Fruit fly (Drosophila melanogaster): ENCODE measurements around the gene CG2162.

Gene CG2162

dm6 chr3L:3058970-3059883 is 24.2 kb downstream of the CG2162 start:
- peak in 1 of 2 experiments; percentile 57 for TF ChIP-seq EcR (GFP tag; optimal IDR thresholded peaks at IDR 0.05)
- TF ChIP-seq psq (optimal IDR thresholded peaks at IDR 0.05), result no peak

- TF ChIP-seq EcR (GFP tag; optimal IDR thresholded peaks at IDR 0.05), result no peak
- peak; percentile 7 for TF ChIP-seq CG8478 (optimal IDR thresholded peaks at IDR 0.05)
Observed at dm6 chr3L:3060054-3060979, 25.3 kb downstream of the CG2162 start.

- TF ChIP-seq Dll (optimal IDR thresholded peaks at IDR 0.05) (no peak), CG8478 (optimal IDR thresholded peaks at IDR 0.05) (peak; percentile 36)
Observed at dm6 chr3L:3069774-3070173, 34.8 kb downstream of the CG2162 start.

dm6 chr3L:3070274-3071204 is 35.5 kb downstream of the CG2162 start, which contains the start of the genes CG32486 and PAN3:
TSS of gene CG32486 (minus strand) at chr3L:3070839.
TSS of gene PAN3 (plus strand) at chr3L:3071133.
- TF ChIP-seq psq (optimal IDR thresholded peaks at IDR 0.05) (no peak), pan (optimal IDR thresholded peaks at IDR 0.05) (no peak), EcR (GFP tag; optimal IDR thresholded peaks at IDR 0.05) (no peak), CG8478 (optimal IDR thresholded peaks at IDR 0.05) (no peak), Dll (optimal IDR thresholded peaks at IDR 0.05) (no peak), usp (GFP tag; optimal IDR thresholded peaks at IDR 0.05) (no peak)

dm6 chr3L:3071675-3072583 is 36.9 kb downstream of the CG2162 start:
- TF ChIP-seq psq (optimal IDR thresholded peaks at IDR 0.05) (no peak), EcR (GFP tag; optimal IDR thresholded peaks at IDR 0.05) (no peak), CG8478 (optimal IDR thresholded peaks at IDR 0.05) (no peak), usp (GFP tag; optimal IDR thresholded peaks at IDR 0.05) (no peak), Dll (optimal IDR thresholded peaks at IDR 0.05) (no peak), pan (optimal IDR thresholded peaks at IDR 0.05) (no peak)

- TF ChIP-seq usp (GFP tag; optimal IDR thresholded peaks at IDR 0.05) (no peak), CG8478 (optimal IDR thresholded peaks at IDR 0.05) (no peak), psq (optimal IDR thresholded peaks at IDR 0.05) (no peak), EcR (GFP tag; optimal IDR thresholded peaks at IDR 0.05) (no peak), pan (optimal IDR thresholded peaks at IDR 0.05) (no peak), Dll (optimal IDR thresholded peaks at IDR 0.05) (no peak)
Observed at dm6 chr3L:3073460-3073859, 38.5 kb downstream of the CG2162 start.

dm6 chr3L:3074380-3074779 is 39.4 kb downstream of the CG2162 start:
- no peak for TF ChIP-seq usp (GFP tag; optimal IDR thresholded peaks at IDR 0.05)
- no peak for TF ChIP-seq psq (optimal IDR thresholded peaks at IDR 0.05)
- TF ChIP-seq EcR (GFP tag; optimal IDR thresholded peaks at IDR 0.05), result no peak
- TF ChIP-seq Dll (optimal IDR thresholded peaks at IDR 0.05), result no peak
- TF ChIP-seq CG8478 (optimal IDR thresholded peaks at IDR 0.05), result no peak
- TF ChIP-seq pan (optimal IDR thresholded peaks at IDR 0.05), result no peak

- TF ChIP-seq pan (optimal IDR thresholded peaks at IDR 0.05) (no peak), CG8478 (optimal IDR thresholded peaks at IDR 0.05) (no peak), Dll (optimal IDR thresholded peaks at IDR 0.05) (no peak), EcR (GFP tag; optimal IDR thresholded peaks at IDR 0.05) (no peak), usp (GFP tag; optimal IDR thresholded peaks at IDR 0.05) (no peak), psq (optimal IDR thresholded peaks at IDR 0.05) (no peak)
Observed at dm6 chr3L:3074805-3075204, 39.8 kb downstream of the CG2162 start.

dm6 chr3L:3076954-3077353 is 42.0 kb downstream of the CG2162 start:
- no peak for TF ChIP-seq EcR (GFP tag; optimal IDR thresholded peaks at IDR 0.05)
- TF ChIP-seq Dll (optimal IDR thresholded peaks at IDR 0.05), result peak; percentile 32

dm6 chr3L:3077568-3078107 is 42.6 kb downstream of the CG2162 start:
- TF ChIP-seq pan (optimal IDR thresholded peaks at IDR 0.05), result peak; percentile 49
- TF ChIP-seq CG8478 (optimal IDR thresholded peaks at IDR 0.05), result no peak
